Fruit fly (Drosophila melanogaster): Measurements from ENCODE around the gene mtrm.

mtrm gene

dm6 chr3L:8449800-8450690, 37.2 kb downstream of the mtrm start, which contains the start of gene Gug (continued):
- no peak for TF ChIP-seq CG11093 (GFP tag; IDR thresholded peaks at IDR 0.05)
- TF ChIP-seq Drgx (GFP tag; IDR thresholded peaks at IDR 0.05) = peak; percentile 96
- TF ChIP-seq E2f1 (GFP tag; IDR thresholded peaks at IDR 0.05) = no peak
- TF ChIP-seq ham (GFP tag; IDR thresholded peaks at IDR 0.05) = no peak
- TF ChIP-seq Dip3 (GFP tag; optimal IDR thresholded peaks at IDR 0.05) = no peak
- TF ChIP-seq da (GFP tag; optimal IDR thresholded peaks at IDR 0.05) = no peak
- no peak for TF ChIP-seq Max (GFP tag; optimal IDR thresholded peaks at IDR 0.05)
- no peak for TF ChIP-seq lilli (GFP tag; optimal IDR thresholded peaks at IDR 0.05)
- TF ChIP-seq Nf-YC (tag; optimal IDR thresholded peaks at IDR 0.05) = peak; percentile 36
- no peak for TF ChIP-seq hbn (GFP tag; IDR thresholded peaks at IDR 0.05; ENCODE audit: partially characterized antibody)
- TF ChIP-seq Fer2 (tag; optimal IDR thresholded peaks at IDR 0.05) = no peak
- TF ChIP-seq pnt (GFP tag; optimal IDR thresholded peaks at IDR 0.05) = no peak
- TF ChIP-seq crc (GFP tag; optimal IDR thresholded peaks at IDR 0.05) = no peak
- TF ChIP-seq CG8388 (GFP tag; optimal IDR thresholded peaks at IDR 0.05) = no peak
- no peak for TF ChIP-seq Hr39 (optimal IDR thresholded peaks at IDR 0.05)
- TF ChIP-seq CG31224 (GFP tag; IDR thresholded peaks at IDR 0.05) = no peak
- no peak for TF ChIP-seq Taf1 (GFP tag; IDR thresholded peaks at IDR 0.05)
- TF ChIP-seq yki (optimal IDR thresholded peaks at IDR 0.05) = no peak
- no peak for TF ChIP-seq hb (GFP tag; IDR thresholded peaks at IDR 0.05; ENCODE audit: partially characterized antibody)
- no peak for TF ChIP-seq emc (GFP tag; optimal IDR thresholded peaks at IDR 0.05)
- peak; percentile 97 for TF ChIP-seq MESR4 (GFP tag; optimal IDR thresholded peaks at IDR 0.05)
- TF ChIP-seq tap (tag; optimal IDR thresholded peaks at IDR 0.05) = no peak

dm6 chr3L:8450747-8451146, 37.9 kb downstream of the mtrm start:
- TF ChIP-seq CG2199 (GFP tag; IDR thresholded peaks at IDR 0.05) (peak; percentile 31; the same call in 1 of the 3 replicates), NC2β (GFP tag; optimal IDR thresholded peaks at IDR 0.05) (no peak), wdn (GFP tag; IDR thresholded peaks at IDR 0.05) (0 out of 2 replicates have a peak, but pooled peaks have one; percentile 29), Gsc (GFP tag; IDR thresholded peaks at IDR 0.05) (no peak), chm (GFP tag; IDR thresholded peaks at IDR 0.05) (peak; percentile 29; the same call in 1 of the 2 replicates), CG7372 (GFP tag; IDR thresholded peaks at IDR 0.05) (no peak), bcd (GFP tag; optimal IDR thresholded peaks at IDR 0.05) (no peak), zen (tag; optimal IDR thresholded peaks at IDR 0.05) (no peak), kah (GFP tag; optimal IDR thresholded peaks at IDR 0.05) (no peak), btn (GFP tag; optimal IDR thresholded peaks at IDR 0.05) (no peak), CG7786 (GFP tag; optimal IDR thresholded peaks at IDR 0.05) (no peak), Ravus (GFP tag; IDR thresholded peaks at IDR 0.05) (no peak), phol (tag; optimal IDR thresholded peaks at IDR 0.05) (no peak), seq (GFP tag; IDR thresholded peaks at IDR 0.05) (peak; percentile 66), pros (GFP tag; optimal IDR thresholded peaks at IDR 0.05) (peak; percentile 47), Dbx (GFP tag; IDR thresholded peaks at IDR 0.05) (peak; percentile 32; the same call in 1 of the 3 replicates), Spps (tag; optimal IDR thresholded peaks at IDR 0.05) (no peak), CG8765 (GFP tag; IDR thresholded peaks at IDR 0.05) (no peak), jing (GFP tag; optimal IDR thresholded peaks at IDR 0.05) (no peak), pzg (GFP tag; optimal IDR thresholded peaks at IDR 0.05) (no peak), Usf (GFP tag; optimal IDR thresholded peaks at IDR 0.05) (no peak), kni (GFP tag; optimal IDR thresholded peaks at IDR 0.05) (peak; percentile 11), CG31365 (tag; optimal IDR thresholded peaks at IDR 0.05) (no peak), CG13775 (GFP tag; optimal IDR thresholded peaks at IDR 0.05) (no peak), CG14860 (GFP tag; IDR thresholded peaks at IDR 0.05; ENCODE audit: partially characterized antibody) (no peak), CG9797 (GFP tag; optimal IDR thresholded peaks at IDR 0.05) (no peak), CG11247 (GFP tag; IDR thresholded peaks at IDR 0.05) (0 out of 2 replicates have a peak, but pooled peaks have one; percentile 24), crol (GFP tag; IDR thresholded peaks at IDR 0.05) (peak; percentile 80), amos (GFP tag; IDR thresholded peaks at IDR 0.05; ENCODE audit: partially characterized antibody) (peak; percentile 31; the same call in 1 of the 2 replicates)
